Worm (Caenorhabditis elegans) whole organism, L1 larva: Measurements from ENCODE around the gene dsc-4.
A peak's percentile ranks its signal among the peaks of the same experiment; 100 is the strongest.

ENCODE experiments used
- C34B4.2 ChIP-seq: sonication (generic microtip); optimal IDR thresholded peaks from 2 replicates; lab custom pipeline; 2017; ENCODE audit warnings: mild to moderate bottlenecking, missing genetic modification characterization, missing compliant biosample characterization
- F16B12.6 ChIP-seq: fragments of 150-350 bp; optimal IDR thresholded peaks from 2 replicates; lab custom pipeline; 2014; ENCODE audit warnings: missing biosample characterization, missing genetic modification characterization
- alr-1 ChIP-seq: fragments of 200-800 bp; sonication (Bioruptor generic); optimal IDR thresholded peaks from 2 replicates; lab custom pipeline; 2018; ENCODE audit warnings: borderline replicate concordance, mild to moderate bottlenecking, missing genetic modification characterization, missing compliant biosample characterization
- blmp-1 ChIP-seq: fragments of 150-350 bp; optimal IDR thresholded peaks from 2 replicates; lab custom pipeline; 2014; ENCODE audit warnings: missing biosample characterization, missing genetic modification characterization
- ceh-8 ChIP-seq: fragments of 200-800 bp; sonication (Bioruptor generic); optimal IDR thresholded peaks from 2 replicates; lab custom pipeline; 2018; ENCODE audit warnings: mild to moderate bottlenecking, missing genetic modification characterization, moderate library complexity, missing compliant biosample characterization
- ceh-90 ChIP-seq: sonication (generic microtip); optimal IDR thresholded peaks from 2 replicates; lab custom pipeline; 2016; ENCODE audit warnings: missing genetic modification characterization, missing compliant biosample characterization
- dpl-1 ChIP-seq, 3 experiments: fragments of 150-350 bp in 2 of 3; sonication (generic microtip) in 1 of 3; optimal IDR thresholded peaks; 2 replicates each; lab custom pipeline; 2014 to 2017; ENCODE audit warnings: missing biosample characterization in 3 of 3, missing genetic modification characterization in 3 of 3, missing genetic modification reagents in 3 of 3
- efl-1 ChIP-seq, 4 experiments: fragments of 150-350 bp; optimal IDR thresholded peaks in 3 of 4; peaks in 1 of 4; 1 replicate in 1 of 4; 2 replicates in 3 of 4; lab custom pipeline; 2014; ENCODE audit warnings: missing biosample characterization in 2 of 4, missing genetic modification characterization in 2 of 4, missing genetic modification reagents in 2 of 4
- egl-13 ChIP-seq: sonication (generic microtip); optimal IDR thresholded peaks from 2 replicates; lab custom pipeline; 2016; ENCODE audit warnings: missing genotype, missing genetic modification reagents, missing genetic modification characterization, missing compliant biosample characterization
- ets-5 ChIP-seq: fragments of 200-800 bp; sonication (Bioruptor generic); IDR thresholded peaks from 2 replicates; pipeline ENCODE4 v1.3.6; 2022; ENCODE audit warnings: missing genetic modification characterization, missing compliant biosample characterization
- fkh-10 ChIP-seq: sonication (generic microtip); optimal IDR thresholded peaks from 2 replicates; lab custom pipeline; 2017; ENCODE audit warnings: missing biosample characterization, missing genetic modification reagents, missing genetic modification characterization
- fkh-4 ChIP-seq: sonication (generic microtip); optimal IDR thresholded peaks from 2 replicates; lab custom pipeline; 2016; ENCODE audit warnings: missing compliant biosample characterization, missing genetic modification characterization, borderline replicate concordance
- fos-1 ChIP-seq: fragments of 150-350 bp; optimal IDR thresholded peaks from 2 replicates; lab custom pipeline; 2014; ENCODE audit warnings: missing biosample characterization, missing genetic modification characterization
- grh-1 ChIP-seq: fragments of 200-800 bp; sonication (Bioruptor generic); IDR thresholded peaks from 2 replicates; pipeline ENCODE4 v1.3.6; 2022; ENCODE audit warnings: missing genetic modification reagents, missing genetic modification characterization, missing compliant biosample characterization
- irx-1 ChIP-seq: sonication (generic microtip); optimal IDR thresholded peaks from 2 replicates; lab custom pipeline; 2016; ENCODE audit warnings: missing genetic modification characterization, missing compliant biosample characterization
- isw-1 ChIP-seq: fragments of 200-800 bp; sonication (Bioruptor generic); IDR thresholded peaks from 2 replicates; pipeline ENCODE4 v1.3.6; 2022; ENCODE audit warnings: missing genetic modification characterization, missing compliant biosample characterization
- jun-1 ChIP-seq: fragments of 150-350 bp; optimal IDR thresholded peaks from 2 replicates; lab custom pipeline; 2014; ENCODE audit warnings: missing biosample characterization, missing genetic modification reagents, missing genetic modification characterization
- lin-14 ChIP-seq: fragments of 200-800 bp; sonication (Bioruptor generic); optimal IDR thresholded peaks from 2 replicates; lab custom pipeline; 2018; ENCODE audit warnings: mild to moderate bottlenecking, missing genetic modification characterization, moderate library complexity, missing compliant biosample characterization
- lin-35 ChIP-seq, 2 experiments: fragments of 150-350 bp; optimal IDR thresholded peaks; 2 replicates each; lab custom pipeline; 2014; ENCODE audit warnings: missing biosample characterization in 2 of 2, missing genetic modification characterization in 2 of 2, missing genetic modification reagents in 2 of 2
- mep-1 ChIP-seq: fragments of 150-350 bp; optimal IDR thresholded peaks from 2 replicates; lab custom pipeline; 2014; ENCODE audit warnings: missing biosample characterization, missing genetic modification characterization
- nhr-11 ChIP-seq: fragments of 150-350 bp; optimal IDR thresholded peaks from 2 replicates; lab custom pipeline; 2014; ENCODE audit warnings: missing biosample characterization, missing genetic modification characterization
- nhr-28 ChIP-seq: fragments of 150-350 bp; optimal IDR thresholded peaks from 2 replicates; lab custom pipeline; 2014; ENCODE audit warnings: missing biosample characterization, missing genetic modification characterization
- nhr-85 ChIP-seq: sonication (generic microtip); peaks from one replicate; lab custom pipeline; 2016; ENCODE audit warnings: missing genetic modification characterization, inconsistent platforms, missing compliant biosample characterization
- pag-3 ChIP-seq: sonication (generic microtip); optimal IDR thresholded peaks from 2 replicates; lab custom pipeline; 2017; ENCODE audit warnings: missing genetic modification characterization, mild to moderate bottlenecking, missing compliant biosample characterization, antibody characterized with exemption, borderline replicate concordance; ENCODE audit not compliant: insufficient read depth
- pax-3 ChIP-seq: fragments of 200-800 bp; sonication (Bioruptor generic); optimal IDR thresholded peaks from 2 replicates; lab custom pipeline; 2018; ENCODE audit warnings: mild to moderate bottlenecking, missing genetic modification characterization, moderate library complexity, missing compliant biosample characterization
- pqm-1 ChIP-seq: sonication (generic microtip); optimal IDR thresholded peaks from 3 replicates; lab custom pipeline; 2017; ENCODE audit warnings: missing biosample characterization, missing genetic modification characterization
- rnt-1 ChIP-seq: sonication (generic microtip); optimal IDR thresholded peaks from 2 replicates; lab custom pipeline; 2016; ENCODE audit warnings: mild to moderate bottlenecking, missing genetic modification characterization, moderate library complexity, missing compliant biosample characterization
- skn-1 ChIP-seq: fragments of 150-350 bp; optimal IDR thresholded peaks from 2 replicates; lab custom pipeline; 2014; ENCODE audit warnings: missing biosample characterization, missing genetic modification characterization
- snpc-4 ChIP-seq: fragments of 150-350 bp; optimal IDR thresholded peaks from 2 replicates; lab custom pipeline; 2014; ENCODE audit warnings: missing biosample characterization, missing genetic modification characterization
- snu-23 ChIP-seq: sonication (generic microtip); optimal IDR thresholded peaks from 2 replicates; lab custom pipeline; 2016; ENCODE audit warnings: missing genetic modification characterization, missing compliant biosample characterization
- sup-37 ChIP-seq: fragments of 200-800 bp; sonication (Bioruptor generic); optimal IDR thresholded peaks from 2 replicates; lab custom pipeline; 2018; ENCODE audit warnings: mild to moderate bottlenecking, missing genetic modification characterization, missing compliant biosample characterization
- unc-30 ChIP-seq: sonication (generic microtip); optimal IDR thresholded peaks from 2 replicates; lab custom pipeline; 2017; ENCODE audit warnings: missing biosample characterization, missing genetic modification characterization
- unc-98 ChIP-seq: fragments of 200-800 bp; sonication (Bioruptor generic); IDR thresholded peaks from 2 replicates; pipeline ENCODE4 v1.3.6; 2022; ENCODE audit warnings: missing genetic modification characterization, missing compliant biosample characterization
- xbp-1 ChIP-seq: sonication (generic microtip); optimal IDR thresholded peaks from 2 replicates; lab custom pipeline; 2016; ENCODE audit warnings: missing genetic modification characterization, missing compliant biosample characterization
- ztf-4 ChIP-seq: fragments of 150-350 bp; optimal IDR thresholded peaks from 2 replicates; lab custom pipeline; 2014; ENCODE audit warnings: missing biosample characterization, missing genetic modification characterization

Gene dsc-4

ce11 chrIV:291851-292367, 28.4 kb downstream of the dsc-4 start (continued):
- TF ChIP-seq alr-1 (tag; lab: Kevin White, UChicago) (no peak), xbp-1 (tag; lab: Kevin White, UChicago) (no peak), snpc-4 (tag; lab: Kevin White, UChicago) (no peak), pax-3 (tag; lab: Kevin White, UChicago) (no peak), egl-13 (tag; lab: Kevin White, UChicago) (no peak), unc-98 (GFP tag; lab: Robert Waterston, UW) (no peak), fos-1 (no peak), sup-37 (GFP tag; lab: Kevin White, UChicago) (no peak), dpl-1 (GFP tag; optimal IDR thresholded peaks at IDR 0.05; lab: Kevin White, UChicago) (no peak), grh-1 (GFP tag; lab: Robert Waterston, UW) (no peak), ceh-8 (no peak), jun-1 (tag; lab: Kevin White, UChicago) (peak; percentile 76), efl-1 (optimal IDR thresholded peaks at IDR 0.05; lab: Kevin White, UChicago) (no peak), efl-1 (GFP tag; optimal IDR thresholded peaks at IDR 0.05 in 1 of 2; lab: Kevin White, UChicago) (peak in 1 of 2 experiments; percentile 90), ceh-90 (tag; lab: Kevin White, UChicago) (no peak), nhr-28 (tag; lab: Kevin White, UChicago) (no peak), snu-23 (GFP tag; lab: Kevin White, UChicago) (peak; percentile 48), F16B12.6 (tag; lab: Kevin White, UChicago) (no peak), nhr-11 (tag; lab: Kevin White, UChicago) (no peak), irx-1 (tag; lab: Kevin White, UChicago) (no peak)

ce11 chrIV:291356-291755, 29.0 kb downstream of the dsc-4 start, which contains the start of gene T21D12.7:
T21D12.7 (minus strand) TSS chrIV:291456.
- no peak for TF ChIP-seq unc-30 (tag; lab: Kevin White, UChicago)
- no peak for TF ChIP-seq nhr-85 (tag; lab: Kevin White, UChicago)
- no peak for TF ChIP-seq skn-1 (tag; lab: Kevin White, UChicago)

- no peak for TF ChIP-seq efl-1 (optimal IDR thresholded peaks at IDR 0.05; lab: Kevin White, UChicago)
- peak in 1 of 2 experiments; percentile 71 for TF ChIP-seq efl-1 (GFP tag; optimal IDR thresholded peaks at IDR 0.05 in 1 of 2; lab: Kevin White, UChicago)
- no peak for TF ChIP-seq isw-1
- TF ChIP-seq lin-35 (GFP tag; optimal IDR thresholded peaks at IDR 0.05; lab: Kevin White, UChicago) = no peak
Measured at ce11 chrIV:290387-290786, 30.0 kb downstream of the dsc-4 start.

ce11 chrIV:288027-288426, 32.3 kb downstream of the dsc-4 start, which contains the start of gene T21D12.14:
T21D12.14 (minus strand) TSS chrIV:288127.
- no peak for TF ChIP-seq pqm-1 (tag; lab: Kevin White, UChicago)
- TF ChIP-seq ztf-4 (tag; lab: Kevin White, UChicago) = no peak
- peak; percentile 32 for TF ChIP-seq blmp-1 (tag; lab: Kevin White, UChicago)

ce11 chrIV:283347-283746, 37.0 kb downstream of the dsc-4 start, which contains the start of gene best-19:
best-19 (plus strand) TSS chrIV:283647.
- TF ChIP-seq grh-1 (GFP tag; lab: Robert Waterston, UW) = no peak
- TF ChIP-seq fkh-10 (GFP tag; lab: Kevin White, UChicago) = peak; percentile 2
- no peak for TF ChIP-seq C34B4.2 (tag; lab: Kevin White, UChicago)
- TF ChIP-seq fkh-4 (tag; lab: Kevin White, UChicago) = no peak
- TF ChIP-seq snu-23 (GFP tag; lab: Kevin White, UChicago) = no peak
- no peak for TF ChIP-seq pag-3 (tag; lab: Kevin White, UChicago)
- TF ChIP-seq, all 84 proteins: peak for 1

ce11 chrIV:282008-282407, 38.3 kb downstream of the dsc-4 start:
- TF ChIP-seq nhr-85 (tag; lab: Kevin White, UChicago) (peak; percentile 17), lin-14 (GFP tag; lab: Kevin White, UChicago) (peak; percentile 28), mep-1 (tag; lab: Kevin White, UChicago) (peak; percentile 6), rnt-1 (tag; lab: Kevin White, UChicago) (peak; percentile 6), jun-1 (tag; lab: Kevin White, UChicago) (no peak), ets-5 (GFP tag; lab: Robert Waterston, UW) (no peak), efl-1 (optimal IDR thresholded peaks at IDR 0.05; lab: Kevin White, UChicago) (no peak), efl-1 (GFP tag; optimal IDR thresholded peaks at IDR 0.05 in 1 of 2; lab: Kevin White, UChicago) (peak in 1 of 2 experiments; percentile 74)
- TF ChIP-seq, all 84 proteins: peak for 5
